Fruit fly (Drosophila melanogaster): ENCODE data around the gene 140up.

Gene 140up

dm6 chr3R:14122347-14122812 is 3.0 kb downstream of the 140up start, which contains the start of the genes Abi and twf (continued):
- peak; percentile 25 for TF ChIP-seq nerfin-1 (tag; optimal IDR thresholded peaks at IDR 0.05)
- no peak for TF ChIP-seq CG9876 (GFP tag; optimal IDR thresholded peaks at IDR 0.05)
- 0 out of 2 replicates have a peak, but pooled peaks have one; percentile 18 for TF ChIP-seq peb (GFP tag; IDR thresholded peaks at IDR 0.05)
- peak; percentile 23 for TF ChIP-seq vfl (GFP tag; optimal IDR thresholded peaks at IDR 0.05)
- TF ChIP-seq H2.0 (GFP tag; IDR thresholded peaks at IDR 0.05): peak; percentile 52
- TF ChIP-seq CG9437 (GFP tag; optimal IDR thresholded peaks at IDR 0.05): peak; percentile 56
- no peak for TF ChIP-seq ase (GFP tag; IDR thresholded peaks at IDR 0.05)
- no peak for TF ChIP-seq ro (GFP tag; IDR thresholded peaks at IDR 0.05)
- peak; percentile 42 for TF ChIP-seq gro (GFP tag; optimal IDR thresholded peaks at IDR 0.05)
- TF ChIP-seq PHDP (tag; optimal IDR thresholded peaks at IDR 0.05): peak; percentile 74
- TF ChIP-seq Ada2b (GFP tag; IDR thresholded peaks at IDR 0.05): peak; percentile 35; the same call in 1 of the 2 replicates
- peak; percentile 75 for TF ChIP-seq gfzf (GFP tag; optimal IDR thresholded peaks at IDR 0.05)
- peak; percentile 50 for TF ChIP-seq CG7556 (GFP tag; optimal IDR thresholded peaks at IDR 0.05)
- TF ChIP-seq trh (GFP tag; optimal IDR thresholded peaks at IDR 0.05): peak; percentile 38
- no peak for TF ChIP-seq CG7271 (tag; optimal IDR thresholded peaks at IDR 0.05)
- TF ChIP-seq CG7839 (tag; optimal IDR thresholded peaks at IDR 0.05): peak; percentile 62
- no peak for TF ChIP-seq pros (GFP tag; optimal IDR thresholded peaks at IDR 0.05)
- no peak for TF ChIP-seq Dfd (GFP tag; optimal IDR thresholded peaks at IDR 0.05)
- no peak for TF ChIP-seq CG31365 (tag; optimal IDR thresholded peaks at IDR 0.05)
- no peak for TF ChIP-seq Neu2 (GFP tag; optimal IDR thresholded peaks at IDR 0.05; ENCODE audit: borderline replicate concordance)
- TF ChIP-seq CG2875 (GFP tag; optimal IDR thresholded peaks at IDR 0.05): peak; percentile 2
- peak; percentile 21 for TF ChIP-seq cwo (GFP tag; optimal IDR thresholded peaks at IDR 0.05)
- no peak for TF ChIP-seq CG14860 (GFP tag; IDR thresholded peaks at IDR 0.05; ENCODE audit: partially characterized antibody)
- TF ChIP-seq CG16779 (GFP tag; IDR thresholded peaks at IDR 0.05): 0 out of 2 replicates have a peak, but pooled peaks have one; percentile 22
- TF ChIP-seq Doc3 (GFP tag; IDR thresholded peaks at IDR 0.05; ENCODE audit: partially characterized antibody): no peak
- TF ChIP-seq Kr (GFP tag; optimal IDR thresholded peaks at IDR 0.05): no peak
- TF ChIP-seq CG11696 (GFP tag; IDR thresholded peaks at IDR 0.05): no peak
- peak; percentile 62 for TF ChIP-seq CG17385 (GFP tag; optimal IDR thresholded peaks at IDR 0.05)
- TF ChIP-seq da (GFP tag; optimal IDR thresholded peaks at IDR 0.05): peak; percentile 40
- TF ChIP-seq CG12236 (GFP tag; optimal IDR thresholded peaks at IDR 0.05): no peak
- no peak for TF ChIP-seq Gsc (GFP tag; IDR thresholded peaks at IDR 0.05)
- peak; percentile 31 for TF ChIP-seq her (GFP tag; optimal IDR thresholded peaks at IDR 0.05)
- peak; percentile 73 for TF ChIP-seq lbe (GFP tag; optimal IDR thresholded peaks at IDR 0.05)
- peak; percentile 99 for TF ChIP-seq Elba2 (GFP tag; optimal IDR thresholded peaks at IDR 0.05)
- no peak for TF ChIP-seq sens-2 (GFP tag; IDR thresholded peaks at IDR 0.05)
- no peak for TF ChIP-seq chinmo (GFP tag; IDR thresholded peaks at IDR 0.05; ENCODE audit: partially characterized antibody)
- peak; percentile 72; the same call in 1 of the 2 replicates for TF ChIP-seq Xrp1 (GFP tag; IDR thresholded peaks at IDR 0.05)
- peak; percentile 57 for TF ChIP-seq grau (tag; optimal IDR thresholded peaks at IDR 0.05)
- peak; percentile 54 for TF ChIP-seq slou (GFP tag; optimal IDR thresholded peaks at IDR 0.05)
- no peak for TF ChIP-seq knrl (GFP tag; IDR thresholded peaks at IDR 0.05; ENCODE audit: partially characterized antibody)
- peak; percentile 35 for TF ChIP-seq CG4854 (GFP tag; optimal IDR thresholded peaks at IDR 0.05)
- TF ChIP-seq zfh1 (GFP tag; IDR thresholded peaks at IDR 0.05): peak; percentile 71; the same call in 2 of the 3 replicates
- TF ChIP-seq D (optimal IDR thresholded peaks at IDR 0.05): no peak
- TF ChIP-seq D (GFP tag; optimal IDR thresholded peaks at IDR 0.05): peak; percentile 34
- TF ChIP-seq emc (GFP tag; optimal IDR thresholded peaks at IDR 0.05): peak; percentile 20
- no peak for TF ChIP-seq gsb (GFP tag; IDR thresholded peaks at IDR 0.05)
- TF ChIP-seq dan (GFP tag; IDR thresholded peaks at IDR 0.05): no peak
- peak; percentile 23 for TF ChIP-seq CG13296 (GFP tag; optimal IDR thresholded peaks at IDR 0.05)
- TF ChIP-seq CG3726 (GFP tag; IDR thresholded peaks at IDR 0.05): 0 out of 3 replicates have a peak, but pooled peaks have one; percentile 38
- peak; percentile 60; the same call in 2 of the 3 replicates for TF ChIP-seq dysf (GFP tag; IDR thresholded peaks at IDR 0.05)
- TF ChIP-seq sisA (GFP tag; IDR thresholded peaks at IDR 0.05): peak; percentile 64

All from whole organism, embryonic.